Worm (Caenorhabditis elegans) whole organism, early embryonic: ENCODE results near the gene del-6.

Source experiments
- ama-1 ChIP-seq: fragments of 150-350 bp; optimal IDR thresholded peaks from 2 replicates; lab custom pipeline; 2014
- scrt-1 ChIP-seq: fragments of 200-800 bp; sonication (Bioruptor generic); IDR thresholded peaks from 2 replicates; pipeline ENCODE4 v1.3.6; 2022; ENCODE audit warnings: missing genetic modification characterization, missing compliant biosample characterization

ce11 chrV:10560621-10561020, 12.1 kb upstream of the del-6 start, which contains the start of gene col-152:
- TF ChIP-seq ama-1, result no peak
- no peak for TF ChIP-seq scrt-1 (GFP tag; lab: Robert Waterston, UW)
